Worm (Caenorhabditis elegans) whole organism, young adult: ENCODE results near the gene ngn-1.
A peak's percentile ranks its signal among the peaks of the same experiment; 100 is the strongest.

Source experiments
- K11D2.4 ChIP-seq: fragments of 200-800 bp; sonication (Bioruptor generic); IDR thresholded peaks from 2 replicates; pipeline ENCODE4 v1.3.6; 2022; ENCODE audit warnings: missing genetic modification reagents, missing genetic modification characterization, missing compliant biosample characterization
- akir-1 ChIP-seq: fragments of 200-800 bp; sonication (Bioruptor generic); optimal IDR thresholded peaks from 2 replicates; lab custom pipeline; 2018; ENCODE audit warnings: mild to moderate bottlenecking, missing genetic modification characterization, moderate library complexity, missing compliant biosample characterization
- efl-1 ChIP-seq: fragments of 150-350 bp; optimal IDR thresholded peaks from 2 replicates; lab custom pipeline; 2014; ENCODE audit warnings: missing biosample characterization, missing genetic modification reagents, missing genetic modification characterization
- sea-2 ChIP-seq: fragments of 200-800 bp; sonication (Bioruptor generic); IDR thresholded peaks from 2 replicates; pipeline ENCODE4 v1.3.6; 2022; ENCODE audit warnings: missing genetic modification characterization, missing compliant biosample characterization
- ztf-6 ChIP-seq: fragments of 200-800 bp; sonication (Bioruptor generic); IDR thresholded peaks from 2 replicates; pipeline ENCODE4 v1.3.6; 2022; ENCODE audit warnings: missing genetic modification reagents, missing genetic modification characterization, missing compliant biosample characterization

ce11 chrIV:2677687-2678086 lies 49.6 kb upstream of the ngn-1 start:
- TF ChIP-seq efl-1 (GFP tag; lab: Kevin White, UChicago) = peak; percentile 43
- no peak for TF ChIP-seq akir-1
- no peak for TF ChIP-seq sea-2
- no peak for TF ChIP-seq ztf-6 (GFP tag; lab: Robert Waterston, UW)
- no peak for TF ChIP-seq K11D2.4
